Fruit fly (Drosophila melanogaster): ENCODE data around the gene Hex-t1.

The Hex-t1 gene

dm6 chr3R:26479208-26479607 lies 30.3 kb downstream of the Hex-t1 start:
- TF ChIP-seq CG17801 (GFP tag; optimal IDR thresholded peaks at IDR 0.05; ENCODE audit: partially characterized antibody), result no peak

- TF ChIP-seq CG17801 (GFP tag; optimal IDR thresholded peaks at IDR 0.05; ENCODE audit: partially characterized antibody), result no peak
Observed at dm6 chr3R:26480362-26480761, 31.5 kb downstream of the Hex-t1 start.

dm6 chr3R:26481231-26481630 lies 32.4 kb downstream of the Hex-t1 start:
- TF ChIP-seq CG17801 (GFP tag; optimal IDR thresholded peaks at IDR 0.05; ENCODE audit: partially characterized antibody), result no peak

- TF ChIP-seq CG17801 (GFP tag; optimal IDR thresholded peaks at IDR 0.05; ENCODE audit: partially characterized antibody), result no peak
Observed at dm6 chr3R:26483657-26484056, 34.8 kb downstream of the Hex-t1 start.

dm6 chr3R:26484511-26484910 lies 35.6 kb downstream of the Hex-t1 start:
- no peak for TF ChIP-seq CG17801 (GFP tag; optimal IDR thresholded peaks at IDR 0.05; ENCODE audit: partially characterized antibody)

- TF ChIP-seq CG17801 (GFP tag; optimal IDR thresholded peaks at IDR 0.05; ENCODE audit: partially characterized antibody), result no peak
Observed at dm6 chr3R:26485240-26485865, 36.5 kb downstream of the Hex-t1 start.

- TF ChIP-seq CG17801 (GFP tag; optimal IDR thresholded peaks at IDR 0.05; ENCODE audit: partially characterized antibody), result no peak
Observed at dm6 chr3R:26489456-26489855, 40.6 kb downstream of the Hex-t1 start.

dm6 chr3R:26494247-26494646 lies 45.4 kb downstream of the Hex-t1 start:
- no peak for TF ChIP-seq CG17801 (GFP tag; optimal IDR thresholded peaks at IDR 0.05; ENCODE audit: partially characterized antibody)

- TF ChIP-seq CG17801 (GFP tag; optimal IDR thresholded peaks at IDR 0.05; ENCODE audit: partially characterized antibody), result no peak
Observed at dm6 chr3R:26496356-26496755, 47.5 kb downstream of the Hex-t1 start.

- TF ChIP-seq CG17801 (GFP tag; optimal IDR thresholded peaks at IDR 0.05; ENCODE audit: partially characterized antibody), result no peak
Observed at dm6 chr3R:26499136-26499535, 50.3 kb downstream of the Hex-t1 start.

Data from ovary, adult (tissue).